Fruit fly (Drosophila melanogaster) whole organism, embryonic: ENCODE measurements around the gene SmD2.

Source experiments
- Atf3 ChIP-seq: fragments of 200-800 bp; sonication (Bioruptor generic); optimal IDR thresholded peaks from 3 replicates; lab custom pipeline; 2016; ENCODE audit warnings: missing biosample characterization, missing genetic modification characterization
- CG12104 ChIP-seq: fragments of 200-800 bp; sonication (Bioruptor generic); optimal IDR thresholded peaks from 3 replicates; lab custom pipeline; 2016; ENCODE audit warnings: missing biosample characterization, missing genetic modification characterization
- CG12219 ChIP-seq: fragments of 200-800 bp; sonication (Bioruptor generic); optimal IDR thresholded peaks from 3 replicates; lab custom pipeline; 2018; ENCODE audit warnings: missing biosample characterization, mild to moderate bottlenecking, missing genetic modification characterization
- CG12942 ChIP-seq: fragments of 200-800 bp; sonication (Bioruptor generic); optimal IDR thresholded peaks from 3 replicates; lab custom pipeline; 2016; ENCODE audit warnings: missing biosample characterization, missing genetic modification characterization
- CG14710 ChIP-seq: fragments of 200-800 bp; sonication (Bioruptor generic); optimal IDR thresholded peaks from 3 replicates; lab custom pipeline; 2019; ENCODE audit warnings: missing biosample characterization, mild to moderate bottlenecking, missing genetic modification characterization, moderate library complexity
- CG15269 ChIP-seq: fragments of 200-800 bp; sonication (Bioruptor generic); optimal IDR thresholded peaks from 2 replicates; lab custom pipeline; 2018; ENCODE audit warnings: missing biosample characterization, mild to moderate bottlenecking, missing genetic modification characterization, moderate library complexity
- CG17912 ChIP-seq: fragments of 200-800 bp; sonication (Bioruptor generic); optimal IDR thresholded peaks from 2 replicates; lab custom pipeline; 2018; ENCODE audit warnings: missing biosample characterization, mild to moderate bottlenecking, missing genetic modification characterization
- CG2678 ChIP-seq: fragments of 200-800 bp; sonication (Bioruptor generic); optimal IDR thresholded peaks from 3 replicates; lab custom pipeline; 2019; ENCODE audit warnings: missing biosample characterization, mild to moderate bottlenecking, missing genetic modification characterization, moderate library complexity
- CG32772 ChIP-seq: fragments of 200-800 bp; sonication (Bioruptor generic); IDR thresholded peaks from 2 replicates; pipeline ENCODE4 v1.3.6; 2022; ENCODE audit warnings: missing biosample characterization, missing genetic modification characterization
- CG3281 ChIP-seq: fragments of 200-800 bp; sonication (Bioruptor generic); optimal IDR thresholded peaks from 3 replicates; lab custom pipeline; 2017; ENCODE audit warnings: missing biosample characterization, mild to moderate bottlenecking, missing genetic modification characterization
- CG34422 ChIP-seq: fragments of 200-800 bp; sonication (Bioruptor generic); IDR thresholded peaks from 3 replicates; pipeline ENCODE4 v1.3.6; 2022; ENCODE audit warnings: missing biosample characterization, missing genetic modification characterization
- CG4404 ChIP-seq: fragments of 200-800 bp; sonication (Bioruptor generic); IDR thresholded peaks from 2 replicates; pipeline ENCODE4 v1.3.6; 2022; ENCODE audit warnings: missing biosample characterization, missing genetic modification characterization
- CG5180 ChIP-seq: fragments of 200-800 bp; sonication (Bioruptor generic); optimal IDR thresholded peaks from 3 replicates; lab custom pipeline; 2017; ENCODE audit warnings: missing biosample characterization, missing genetic modification characterization, mild to moderate bottlenecking, moderate library complexity, missing genetic modification reagents
- CG7963 ChIP-seq: fragments of 200-800 bp; sonication (Bioruptor generic); IDR thresholded peaks from 3 replicates; pipeline ENCODE4 v1.3.6; 2022; ENCODE audit warnings: missing biosample characterization, missing genetic modification characterization; ENCODE audit not compliant: partially characterized antibody
- CG9437 ChIP-seq: fragments of 200-800 bp; sonication (Bioruptor generic); optimal IDR thresholded peaks from 2 replicates; lab custom pipeline; 2018; ENCODE audit warnings: missing biosample characterization, mild to moderate bottlenecking, missing genetic modification characterization
- CG9817 ChIP-seq: fragments of 200-800 bp; sonication (Bioruptor generic); optimal IDR thresholded peaks from 2 replicates; lab custom pipeline; 2018; ENCODE audit warnings: missing biosample characterization, mild to moderate bottlenecking, missing genetic modification characterization, moderate library complexity
- Dref ChIP-seq: fragments of 200-800 bp; sonication (Bioruptor generic); IDR thresholded peaks from 2 replicates; pipeline ENCODE4 v1.3.6; 2022; ENCODE audit warnings: missing biosample characterization, missing genetic modification characterization
- E2f2 ChIP-seq: fragments of 200-800 bp; sonication (Bioruptor generic); IDR thresholded peaks from 2 replicates; pipeline ENCODE4 v1.3.6; 2022; ENCODE audit warnings: missing biosample characterization, missing genetic modification characterization
- Eip74EF ChIP-seq, 2 experiments: fragments of 200-800 bp in 1 of 2; fragments of >200 bp in 1 of 2; sonication (Bioruptor generic) in 1 of 2; optimal IDR thresholded peaks; 2 replicates each; lab custom pipeline; 2017 to 2019; ENCODE audit warnings: missing biosample characterization in 2 of 2, missing genetic modification characterization in 2 of 2, mild to moderate bottlenecking in 1 of 2, moderate library complexity in 1 of 2
- HmgD ChIP-seq: fragments of 200-800 bp; sonication (Bioruptor generic); optimal IDR thresholded peaks from 3 replicates; lab custom pipeline; 2016; ENCODE audit warnings: missing biosample characterization, missing genetic modification characterization
- Med ChIP-seq: fragments of 200-800 bp; sonication (Bioruptor generic); peaks from one replicate; lab custom pipeline; 2016; ENCODE audit warnings: missing biosample characterization, missing genetic modification characterization, mild to moderate bottlenecking, inconsistent platforms, moderate library complexity
- NC2α ChIP-seq: fragments of 200-800 bp; sonication (Bioruptor generic); optimal IDR thresholded peaks from 2 replicates; lab custom pipeline; 2016; ENCODE audit warnings: missing biosample characterization, missing genetic modification characterization
- Nf-YB ChIP-seq: fragments of 200-800 bp; sonication (Bioruptor generic); optimal IDR thresholded peaks from 3 replicates; lab custom pipeline; 2019; ENCODE audit warnings: missing biosample characterization, mild to moderate bottlenecking, missing genetic modification characterization, moderate library complexity
- Rfx ChIP-seq: fragments of 200-800 bp; sonication (Bioruptor generic); IDR thresholded peaks from 2 replicates; pipeline ENCODE4 v1.3.6; 2022; ENCODE audit warnings: missing biosample characterization, missing genetic modification characterization
- Stat92E ChIP-seq, 3 experiments: fragments of >200 bp in 2 of 3; fragments of 200-800 bp in 1 of 3; sonication (Bioruptor generic) in 1 of 3; optimal IDR thresholded peaks; 2 replicates each; lab custom pipeline; 2017 to 2019; ENCODE audit warnings: missing biosample characterization in 3 of 3, missing genetic modification characterization in 3 of 3, mild to moderate bottlenecking in 1 of 3, moderate library complexity in 1 of 3
- ac ChIP-seq: fragments of 200-800 bp; sonication (Bioruptor generic); optimal IDR thresholded peaks from 3 replicates; lab custom pipeline; 2017; ENCODE audit warnings: missing biosample characterization, mild to moderate bottlenecking, missing genetic modification characterization
- az2 ChIP-seq: fragments of 200-800 bp; sonication (Bioruptor generic); optimal IDR thresholded peaks from 3 replicates; lab custom pipeline; 2016; ENCODE audit warnings: missing biosample characterization, missing genetic modification characterization
- bsh ChIP-seq, 2 experiments: fragments of 200-800 bp; sonication (Bioruptor generic); optimal IDR thresholded peaks; 2 replicates each; lab custom pipeline; 2017 to 2018; ENCODE audit warnings: mild to moderate bottlenecking in 2 of 2, missing biosample characterization in 2 of 2, missing genetic modification characterization in 2 of 2, moderate library complexity in 1 of 2
- cato ChIP-seq: fragments of 200-800 bp; sonication (Bioruptor generic); optimal IDR thresholded peaks from 2 replicates; lab custom pipeline; 2016; ENCODE audit warnings: missing biosample characterization, missing genetic modification characterization, borderline replicate concordance
- chinmo ChIP-seq: fragments of 200-800 bp; sonication (Bioruptor generic); IDR thresholded peaks from 4 replicates; pipeline ENCODE4 v1.3.6; 2022; ENCODE audit warnings: missing biosample characterization, missing genetic modification characterization; ENCODE audit not compliant: partially characterized antibody
- fd96Cb ChIP-seq: fragments of 200-800 bp; sonication (Bioruptor generic); optimal IDR thresholded peaks from 2 replicates; lab custom pipeline; 2018; ENCODE audit warnings: missing biosample characterization, mild to moderate bottlenecking, missing genetic modification characterization, moderate library complexity
- fru ChIP-seq: fragments of >200 bp; optimal IDR thresholded peaks from 2 replicates; lab custom pipeline; 2017
- gfzf ChIP-seq: fragments of 200-800 bp; sonication (Bioruptor generic); optimal IDR thresholded peaks from 2 replicates; lab custom pipeline; 2016; ENCODE audit warnings: missing biosample characterization, mild to moderate bottlenecking, missing genetic modification characterization, moderate library complexity
- gsb ChIP-seq: fragments of 200-800 bp; sonication (Bioruptor generic); IDR thresholded peaks from 2 replicates; pipeline ENCODE4 v1.3.6; 2022; ENCODE audit warnings: missing biosample characterization, missing genetic modification characterization
- h ChIP-seq: fragments of >200 bp; optimal IDR thresholded peaks from 2 replicates; lab custom pipeline; 2017
- onecut ChIP-seq: fragments of 200-800 bp; sonication (Bioruptor generic); IDR thresholded peaks from 2 replicates; pipeline ENCODE4 v1.3.6; 2022; ENCODE audit warnings: missing biosample characterization, missing genetic modification characterization
- otp ChIP-seq: fragments of 200-800 bp; sonication (Bioruptor generic); IDR thresholded peaks from 3 replicates; pipeline ENCODE4, ENCODE4 v1.3.6; 2022; ENCODE audit warnings: missing biosample characterization, missing genetic modification characterization
- pan ChIP-seq, 4 experiments: fragments of >200 bp in 3 of 4; fragments of 200-800 bp in 1 of 4; sonication (Bioruptor generic) in 1 of 4; optimal IDR thresholded peaks in 3 of 4; IDR thresholded peaks in 1 of 4; 2 replicates each; pipeline versions ENCODE4 v1.3.6 to Lab custom; 2017 to 2022; ENCODE audit warnings: missing biosample characterization in 2 of 4, missing genetic modification characterization in 2 of 4, mixed read lengths in 1 of 4
- peb ChIP-seq: fragments of 200-800 bp; sonication (Bioruptor generic); IDR thresholded peaks from 2 replicates; pipeline ENCODE4 v1.3.6; 2022; ENCODE audit warnings: missing biosample characterization, missing genetic modification characterization
- pho ChIP-seq: fragments of 200-800 bp; sonication (Bioruptor generic); optimal IDR thresholded peaks from 2 replicates; lab custom pipeline; 2016; ENCODE audit warnings: missing biosample characterization, missing genetic modification characterization
- pum ChIP-seq: fragments of 200-800 bp; sonication (Bioruptor generic); optimal IDR thresholded peaks from 2 replicates; lab custom pipeline; 2016; ENCODE audit warnings: missing biosample characterization, missing genetic modification characterization
- rib ChIP-seq: fragments of 200-800 bp; sonication (Bioruptor generic); IDR thresholded peaks from 2 replicates; pipeline ENCODE4 v1.3.6; 2022; ENCODE audit warnings: missing biosample characterization, missing genetic modification characterization
- sc ChIP-seq, 3 experiments: fragments of >200 bp in 2 of 3; fragments of 200-800 bp in 1 of 3; sonication (Bioruptor generic) in 1 of 3; optimal IDR thresholded peaks; 2 replicates in 2 of 3; 3 replicates in 1 of 3; lab custom pipeline; 2017; ENCODE audit warnings: mild to moderate bottlenecking in 1 of 3, missing biosample characterization in 1 of 3, missing genetic modification characterization in 1 of 3, missing genetic modification reagents in 1 of 3
- sens-2 ChIP-seq: fragments of 200-800 bp; sonication (Bioruptor generic); IDR thresholded peaks from 2 replicates; pipeline ENCODE4 v1.3.6; 2022; ENCODE audit warnings: missing biosample characterization, missing genetic modification characterization
- slp2 ChIP-seq: fragments of 200-800 bp; sonication (Bioruptor generic); optimal IDR thresholded peaks from 2 replicates; lab custom pipeline; 2016; ENCODE audit warnings: missing biosample characterization, missing genetic modification characterization
- stc ChIP-seq: fragments of 200-800 bp; sonication (Bioruptor generic); IDR thresholded peaks from 2 replicates; pipeline ENCODE4 v1.3.6; 2022; ENCODE audit warnings: missing biosample characterization, missing genetic modification characterization
- usp ChIP-seq: fragments of >200 bp; optimal IDR thresholded peaks from 2 replicates; lab custom pipeline; 2017; ENCODE audit warnings: missing biosample characterization, missing genetic modification characterization
- zf30C ChIP-seq: fragments of 200-800 bp; sonication (Bioruptor generic); optimal IDR thresholded peaks from 3 replicates; lab custom pipeline; 2018; ENCODE audit warnings: missing biosample characterization, mild to moderate bottlenecking, missing genetic modification characterization

The SmD2 gene

DNA sequence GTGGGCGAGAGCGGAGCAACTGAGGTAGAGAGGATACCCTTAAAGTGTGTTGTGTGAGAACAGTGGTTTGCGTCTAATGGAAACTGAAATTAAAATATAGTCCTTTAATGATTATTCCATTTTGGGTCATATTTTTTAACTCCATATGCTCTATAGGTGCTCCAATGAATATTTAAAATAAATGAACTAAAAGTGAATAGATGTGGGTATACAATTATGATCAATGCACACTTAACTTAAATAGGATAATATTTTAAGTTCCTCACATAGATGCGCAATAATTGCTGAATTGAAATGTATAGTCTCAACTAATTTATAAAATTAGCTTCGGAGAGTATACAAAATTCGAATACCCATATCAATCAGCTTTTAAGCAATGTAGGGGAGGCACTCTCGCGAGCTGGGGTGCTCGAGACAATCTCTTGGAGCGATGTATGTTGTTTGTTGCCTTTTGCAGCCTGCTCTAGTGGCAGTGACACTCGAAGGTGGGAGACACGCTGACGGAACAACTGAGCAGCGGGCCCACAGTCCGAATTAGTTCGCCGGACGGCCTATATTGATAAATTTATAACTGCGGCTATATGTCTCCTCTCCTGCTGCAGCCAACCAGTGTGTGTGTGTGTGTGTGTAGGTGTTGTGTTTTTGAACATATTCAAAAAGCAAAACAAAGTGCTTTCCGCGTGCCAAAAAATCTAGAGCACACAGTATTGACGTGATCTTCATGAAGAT, 8.1 kb upstream of the SmD2 start (continued):
- no peak for TF ChIP-seq CG17912
- TF ChIP-seq Stat92E (GFP tag; optimal IDR thresholded peaks at IDR 0.05; lab: Kevin White, UChicago): peak in 1 of 3 experiments; percentile 9
- TF ChIP-seq E2f2 (GFP tag; lab: Robert Waterston, UW): peak; percentile 53; the same call in 1 of the 2 replicates
- TF ChIP-seq Atf3: peak; percentile 41
- no peak for TF ChIP-seq CG15269 (tag; lab: Kevin White, UChicago)
- no peak for TF ChIP-seq chinmo
- TF ChIP-seq gsb: peak; percentile 61; the same call in 1 of the 2 replicates
- TF ChIP-seq slp2 (GFP tag; lab: Kevin White, UChicago): peak; percentile 48
- no peak for TF ChIP-seq ac (GFP tag; lab: Kevin White, UChicago)
- TF ChIP-seq onecut (GFP tag; lab: Robert Waterston, UW): peak; percentile 23
- peak; percentile 75 for TF ChIP-seq CG12104 (GFP tag; lab: Kevin White, UChicago)
- TF ChIP-seq Eip74EF (GFP tag; optimal IDR thresholded peaks at IDR 0.05; lab: Kevin White, UChicago): peak in 1 of 2 experiments; percentile 82
- TF ChIP-seq fd96Cb (tag; lab: Kevin White, UChicago): peak; percentile 82
- no peak for TF ChIP-seq CG14710 (tag; lab: Kevin White, UChicago)
- TF ChIP-seq CG34422 (GFP tag; lab: Robert Waterston, UW): 0 out of 3 replicates have a peak, but pooled peaks have one; percentile 23
- TF ChIP-seq Rfx (GFP tag; lab: Robert Waterston, UW): no peak; the same call in none of the 2 replicates
- TF ChIP-seq cato (GFP tag; lab: Kevin White, UChicago): peak; percentile 67
- TF ChIP-seq pho (GFP tag; lab: Kevin White, UChicago): peak; percentile 56
- TF ChIP-seq HmgD (GFP tag; lab: Kevin White, UChicago): peak; percentile 21
- TF ChIP-seq CG12219 (GFP tag; lab: Kevin White, UChicago): peak; percentile 74
- TF ChIP-seq rib (GFP tag; lab: Robert Waterston, UW): no peak
- TF ChIP-seq bsh (GFP tag; optimal IDR thresholded peaks at IDR 0.05; lab: Kevin White, UChicago): peak; percentile 28 to 87
- TF ChIP-seq CG12942 (GFP tag; lab: Kevin White, UChicago): peak; percentile 63
- peak; percentile 73 for TF ChIP-seq stc (GFP tag; lab: Robert Waterston, UW)
- peak; percentile 89 for TF ChIP-seq Med (GFP tag; lab: Kevin White, UChicago)
- TF ChIP-seq CG32772 (GFP tag; lab: Robert Waterston, UW): peak; percentile 62
- no peak for TF ChIP-seq sens-2 (GFP tag; lab: Robert Waterston, UW)
- peak; percentile 81 for TF ChIP-seq az2 (GFP tag; lab: Kevin White, UChicago)
- peak; percentile 35 for TF ChIP-seq pum (GFP tag; lab: Kevin White, UChicago)
- TF ChIP-seq peb: no peak
- no peak for TF ChIP-seq pan (optimal IDR thresholded peaks at IDR 0.05; lab: Kevin White, UChicago)
- peak in 1 of 2 experiments; percentile 70 for TF ChIP-seq pan (GFP tag; optimal IDR thresholded peaks at IDR 0.05 in 1 of 2, IDR thresholded peaks at IDR 0.05 in 1 of 2)
- no peak for TF ChIP-seq Nf-YB
- no peak for TF ChIP-seq gfzf (GFP tag; lab: Kevin White, UChicago)
- TF ChIP-seq CG9437 (GFP tag; lab: Kevin White, UChicago): peak; percentile 82
- peak; percentile 55 for TF ChIP-seq CG9817 (tag; lab: Kevin White, UChicago)
- TF ChIP-seq fru (lab: Kevin White, UChicago): no peak
- TF ChIP-seq otp (GFP tag; lab: Robert Waterston, UW): peak; percentile 12; the same call in 1 of the 3 replicates
- no peak for TF ChIP-seq zf30C (GFP tag; lab: Kevin White, UChicago)
- no peak; the same call in 1 of the 2 replicates for TF ChIP-seq Dref (GFP tag; lab: Robert Waterston, UW)
- no peak for TF ChIP-seq h
- peak; percentile 71 for TF ChIP-seq CG5180 (GFP tag; lab: Kevin White, UChicago)
- no peak for TF ChIP-seq CG7963
- no peak for TF ChIP-seq CG2678
- TF ChIP-seq sc (optimal IDR thresholded peaks at IDR 0.05; lab: Kevin White, UChicago): no peak
- peak; percentile 82 for TF ChIP-seq sc (GFP tag; optimal IDR thresholded peaks at IDR 0.05; lab: Kevin White, UChicago)
- TF ChIP-seq CG3281 (GFP tag; lab: Kevin White, UChicago): no peak
- 0 out of 2 replicates have a peak, but pooled peaks have one; percentile 37 for TF ChIP-seq CG4404 (GFP tag; lab: Robert Waterston, UW)
- TF ChIP-seq usp: no peak
- no peak for TF ChIP-seq NC2α
